Worm (Caenorhabditis elegans) whole organism, early embryonic: ENCODE results near the gene cest-24.

Experiments
- B0310.2 ChIP-seq: sonication (generic microtip); optimal IDR thresholded peaks from 2 replicates; lab custom pipeline; 2016; ENCODE audit warnings: mild to moderate bottlenecking, missing genetic modification characterization, missing compliant biosample characterization
- F13C5.2 ChIP-seq: sonication (generic microtip); optimal IDR thresholded peaks from 2 replicates; lab custom pipeline; 2017; ENCODE audit warnings: mild to moderate bottlenecking, missing genetic modification characterization, inconsistent platforms, missing compliant biosample characterization
- ama-1 ChIP-seq: fragments of 150-350 bp; optimal IDR thresholded peaks from 2 replicates; lab custom pipeline; 2014
- ets-7 ChIP-seq: sonication (generic microtip); optimal IDR thresholded peaks from 2 replicates; lab custom pipeline; 2016; ENCODE audit warnings: missing genotype, missing genetic modification characterization, missing compliant biosample characterization

ce11 chrV:6361688-6362087, 45.0 kb downstream of the cest-24 start:
- no peak for TF ChIP-seq ama-1
- TF ChIP-seq F13C5.2 (tag; lab: Kevin White, UChicago), result no peak
- no peak for TF ChIP-seq B0310.2 (tag; lab: Kevin White, UChicago)
- no peak for TF ChIP-seq ets-7 (tag; lab: Kevin White, UChicago)
